Fruit fly (Drosophila melanogaster): ENCODE results near the gene Nrt.

The Nrt gene

DNA sequence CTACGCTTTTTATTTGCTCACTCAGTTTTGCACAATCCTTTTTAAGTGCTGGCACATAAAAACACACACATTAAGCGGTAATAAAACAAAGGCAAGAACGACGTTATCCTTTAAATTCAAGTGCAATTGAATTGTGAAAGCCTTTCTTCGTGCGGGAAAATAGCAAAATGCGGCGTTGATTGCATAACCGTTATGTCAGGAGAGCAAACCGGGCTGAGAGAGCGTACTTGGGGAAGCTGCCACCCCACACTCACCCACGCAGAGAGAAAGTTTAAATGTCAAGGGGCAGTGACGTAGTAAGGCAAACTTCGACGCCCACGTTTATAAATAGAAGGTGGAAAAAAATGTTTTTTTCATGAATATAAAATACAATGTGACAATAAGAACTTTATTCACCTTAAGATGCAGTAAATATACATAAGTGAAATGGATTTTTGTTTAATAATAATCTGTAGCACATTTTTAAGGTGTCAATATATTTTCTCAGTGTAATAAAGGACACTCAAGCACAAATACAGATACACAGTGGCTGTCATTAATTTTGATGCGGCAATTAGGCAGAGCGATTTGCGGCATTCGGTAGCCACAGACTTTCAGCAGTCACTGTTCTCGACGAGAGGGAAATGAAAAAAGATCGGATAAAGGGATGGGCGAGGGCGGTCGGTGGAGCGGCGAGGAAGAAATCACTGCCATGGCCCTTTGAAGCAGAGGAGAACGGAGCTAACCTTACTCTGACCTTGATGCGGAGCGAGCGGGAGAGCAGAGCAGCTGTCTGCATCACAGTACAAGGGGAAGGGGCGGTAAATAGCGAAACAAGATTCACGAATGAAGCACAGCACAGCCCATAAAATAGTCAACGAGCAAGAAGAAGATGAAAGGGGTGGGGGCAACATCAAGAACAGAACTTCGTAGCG is 40.2 kb downstream of the Nrt start (continued):
- TF ChIP-seq emc (GFP tag; optimal IDR thresholded peaks at IDR 0.05) (no peak), CG7271 (tag; optimal IDR thresholded peaks at IDR 0.05) (no peak), mld (GFP tag; IDR thresholded peaks at IDR 0.05; ENCODE audit: partially characterized antibody) (no peak), CG17186 (GFP tag; optimal IDR thresholded peaks at IDR 0.05) (no peak), Atf3 (GFP tag; optimal IDR thresholded peaks at IDR 0.05) (no peak), Lpt (GFP tag; optimal IDR thresholded peaks at IDR 0.05) (no peak), TFAM (GFP tag; optimal IDR thresholded peaks at IDR 0.05) (no peak), CG10274 (GFP tag; optimal IDR thresholded peaks at IDR 0.05) (no peak), Bdp1 (GFP tag; optimal IDR thresholded peaks at IDR 0.05) (no peak), Camta (GFP tag; optimal IDR thresholded peaks at IDR 0.05) (peak; percentile 17), ranshi (GFP tag; IDR thresholded peaks at IDR 0.05) (peak; percentile 37), Lhr (GFP tag; optimal IDR thresholded peaks at IDR 0.05) (no peak), Chrac-16 (GFP tag; optimal IDR thresholded peaks at IDR 0.05) (no peak), Mrtf (GFP tag; IDR thresholded peaks at IDR 0.05) (no peak), CG7556 (GFP tag; optimal IDR thresholded peaks at IDR 0.05) (peak; percentile 70), CG13123 (GFP tag; optimal IDR thresholded peaks at IDR 0.05) (no peak), CG17568 (GFP tag; optimal IDR thresholded peaks at IDR 0.05) (peak; percentile 6), CG4854 (GFP tag; optimal IDR thresholded peaks at IDR 0.05) (no peak), Scr (GFP tag; IDR thresholded peaks at IDR 0.05; ENCODE audit: partially characterized antibody) (no peak; the same call in 1 of the 2 replicates), Mad (GFP tag; optimal IDR thresholded peaks at IDR 0.05) (no peak), NC2α (GFP tag; optimal IDR thresholded peaks at IDR 0.05) (no peak), CG15514 (GFP tag; optimal IDR thresholded peaks at IDR 0.05) (peak; percentile 27), CG6175 (GFP tag; IDR thresholded peaks at IDR 0.05) (0 out of 3 replicates have a peak, but pooled peaks have one; percentile 21), CG4820 (GFP tag; optimal IDR thresholded peaks at IDR 0.05) (peak; percentile 35), CG18764 (GFP tag; optimal IDR thresholded peaks at IDR 0.05) (peak; percentile 5), CG15073 (GFP tag; optimal IDR thresholded peaks at IDR 0.05) (no peak), CG3995 (GFP tag; optimal IDR thresholded peaks at IDR 0.05) (no peak), danr (GFP tag; IDR thresholded peaks at IDR 0.05) (no peak), nom (GFP tag; optimal IDR thresholded peaks at IDR 0.05) (no peak), CG14441 (GFP tag; IDR thresholded peaks at IDR 0.05) (peak; percentile 31; the same call in 1 of the 2 replicates), CG9727 (GFP tag; optimal IDR thresholded peaks at IDR 0.05) (peak; percentile 46), Asciz (GFP tag; optimal IDR thresholded peaks at IDR 0.05) (peak; percentile 21), CG33557 (GFP tag; optimal IDR thresholded peaks at IDR 0.05) (no peak), gcm2 (GFP tag; optimal IDR thresholded peaks at IDR 0.05) (no peak), trh (GFP tag; optimal IDR thresholded peaks at IDR 0.05) (no peak), CG31388 (GFP tag; optimal IDR thresholded peaks at IDR 0.05) (no peak), CG12769 (tag; optimal IDR thresholded peaks at IDR 0.05) (peak; percentile 37), CG4328 (GFP tag; optimal IDR thresholded peaks at IDR 0.05) (no peak), Trl (optimal IDR thresholded peaks at IDR 0.05) (peak; percentile 33 to 44), Trl (GFP tag; optimal IDR thresholded peaks at IDR 0.05) (no peak), wdn (GFP tag; IDR thresholded peaks at IDR 0.05) (0 out of 2 replicates have a peak, but pooled peaks have one; percentile 18), Ets65A (GFP tag) (peak; percentile 55), HLH54F (GFP tag; optimal IDR thresholded peaks at IDR 0.05) (peak; percentile 56), Elba2 (GFP tag; optimal IDR thresholded peaks at IDR 0.05) (no peak), lov (optimal IDR thresholded peaks at IDR 0.05) (no peak), lov (GFP tag; IDR thresholded peaks at IDR 0.05) (no peak), CG2712 (tag; optimal IDR thresholded peaks at IDR 0.05) (peak; percentile 67), CG13624 (GFP tag; optimal IDR thresholded peaks at IDR 0.05) (peak; percentile 61), CG7963 (GFP tag; IDR thresholded peaks at IDR 0.05; ENCODE audit: partially characterized antibody) (no peak), Dp (GFP tag; optimal IDR thresholded peaks at IDR 0.05) (no peak)

Measured in whole organism, embryonic.